Fruit fly (Drosophila melanogaster) whole organism: ENCODE data around the gene CG46523.
A peak's percentile ranks its signal among the peaks of the same experiment; 100 is the strongest.

ENCODE experiments used
- Dll ChIP-seq: fragments of >200 bp; optimal IDR thresholded peaks from 2 replicates; lab custom pipeline; 2017
- psq ChIP-seq: fragments of >200 bp; optimal IDR thresholded peaks from 2 replicates; lab custom pipeline; 2017
- usp ChIP-seq: fragments of >200 bp; optimal IDR thresholded peaks from 2 replicates; lab custom pipeline; 2017; ENCODE audit warnings: missing biosample characterization, missing genetic modification characterization, mixed read lengths

DNA sequence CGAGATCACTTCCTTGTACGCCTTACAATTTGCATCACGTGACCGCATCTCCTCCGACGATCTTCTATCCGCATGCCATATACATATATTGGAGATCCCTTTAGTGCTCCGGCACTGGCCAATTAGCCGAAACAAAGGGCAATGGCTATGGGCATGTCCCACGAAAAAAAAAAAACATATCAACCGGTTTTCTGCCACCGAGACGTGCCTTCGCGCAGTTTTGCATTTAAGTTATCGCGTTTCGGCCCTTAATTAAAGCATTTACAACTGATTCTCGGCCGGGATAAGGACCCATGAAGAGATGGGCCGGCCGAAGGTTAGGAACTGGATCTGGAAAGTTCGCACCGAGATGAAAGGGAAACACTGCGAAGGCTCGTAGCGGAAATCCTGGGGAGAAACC lies 39.3 kb downstream of the CG46523 start:
- TF ChIP-seq usp (GFP tag; lab: Kevin White, UChicago), result no peak
- no peak for TF ChIP-seq psq (lab: Kevin White, UChicago)
- TF ChIP-seq Dll (lab: Kevin White, UChicago), result peak; percentile 13
